Worm (Caenorhabditis elegans): Measurements from ENCODE around the gene his-8.

his-8 gene

ce11 chrV:8495106-8495505 lies 37.8 kb downstream of the his-8 start (continued):
- TF ChIP-seq xnd-1 (tag; optimal IDR thresholded peaks at IDR 0.05) (no peak), lin-40 (tag; optimal IDR thresholded peaks at IDR 0.05) (no peak), hlh-12 (tag; optimal IDR thresholded peaks at IDR 0.05) (no peak), nhr-80 (tag; optimal IDR thresholded peaks at IDR 0.05) (no peak)

- TF ChIP-seq hrde-1 (tag; optimal IDR thresholded peaks at IDR 0.05; ENCODE audit: borderline replicate concordance): no peak
- no peak for TF ChIP-seq F37B4.10 (GFP tag; IDR thresholded peaks at IDR 0.05)
- no peak for TF ChIP-seq T07F8.4 (tag; optimal IDR thresholded peaks at IDR 0.05)
- TF ChIP-seq Y53G8AR.9 (GFP tag; conservative IDR thresholded peaks at IDR 0.05): no peak
- TF ChIP-seq lsy-27 (tag; optimal IDR thresholded peaks at IDR 0.05; ENCODE audit: borderline replicate concordance, insufficient read depth): no peak
- TF ChIP-seq mes-4 (tag; optimal IDR thresholded peaks at IDR 0.05): no peak
- TF ChIP-seq dpl-1 (GFP tag; optimal IDR thresholded peaks at IDR 0.05): no peak
These were observed 38.5 kb downstream of the his-8 start, which contains the start of gene pxn-1 for ce11 chrV:8494260-8494939. TSS of gene pxn-1 (plus strand) at chrV:8494889.

Data from whole organism, young adult.